Worm (Caenorhabditis elegans) whole organism, late embryonic: ENCODE data around the gene dsb-2.
A peak's percentile ranks its signal among the peaks of the same experiment; 100 is the strongest.

Experiments
- C08G9.2 ChIP-seq: sonication (generic microtip); optimal IDR thresholded peaks from 2 replicates; lab custom pipeline; 2016; ENCODE audit warnings: mild to moderate bottlenecking, missing genetic modification characterization, moderate library complexity, missing compliant biosample characterization
- F13H6.1 ChIP-seq: sonication (generic microtip); optimal IDR thresholded peaks from 2 replicates; lab custom pipeline; 2016; ENCODE audit warnings: missing genetic modification characterization, missing compliant biosample characterization
- T23F11.4 ChIP-seq: fragments of 200-800 bp; sonication (Bioruptor generic); optimal IDR thresholded peaks from 2 replicates; lab custom pipeline; 2018; ENCODE audit warnings: mild to moderate bottlenecking, missing genetic modification characterization, missing compliant biosample characterization
- Y22D7AL.16 ChIP-seq: sonication (generic microtip); optimal IDR thresholded peaks from 2 replicates; lab custom pipeline; 2016; ENCODE audit warnings: missing genetic modification characterization, missing compliant biosample characterization
- ama-1 ChIP-seq: fragments of 150-350 bp; optimal IDR thresholded peaks from 2 replicates; lab custom pipeline; 2014
- ceh-14 ChIP-seq: sonication (generic microtip); optimal IDR thresholded peaks from 2 replicates; lab custom pipeline; 2016; ENCODE audit warnings: missing genotype, missing genetic modification characterization, missing compliant biosample characterization
- ceh-19 ChIP-seq: fragments of 200-800 bp; sonication (Bioruptor generic); optimal IDR thresholded peaks from 2 replicates; lab custom pipeline; 2018; ENCODE audit warnings: mild to moderate bottlenecking, missing genetic modification characterization, missing compliant biosample characterization
- ceh-34 ChIP-seq: sonication (generic microtip); optimal IDR thresholded peaks from 2 replicates; lab custom pipeline; 2016; ENCODE audit warnings: mild to moderate bottlenecking, missing genetic modification characterization, missing compliant biosample characterization
- ceh-45 ChIP-seq: fragments of 200-800 bp; sonication (Bioruptor generic); IDR thresholded peaks from 2 replicates; pipeline ENCODE4 v1.3.6; 2022; ENCODE audit warnings: missing genetic modification reagents, missing genetic modification characterization, missing compliant biosample characterization
- ceh-48 ChIP-seq: sonication (generic microtip); optimal IDR thresholded peaks from 2 replicates; lab custom pipeline; 2016; ENCODE audit warnings: missing genetic modification characterization, inconsistent platforms, missing compliant biosample characterization
- ceh-6 ChIP-seq: fragments of 200-800 bp; sonication (Bioruptor generic); optimal IDR thresholded peaks from 2 replicates; lab custom pipeline; 2018; ENCODE audit warnings: mild to moderate bottlenecking, missing genetic modification characterization, missing compliant biosample characterization
- che-1 ChIP-seq: sonication (generic microtip); optimal IDR thresholded peaks from 2 replicates; lab custom pipeline; 2016; ENCODE audit warnings: mild to moderate bottlenecking, missing genetic modification characterization, missing compliant biosample characterization
- dmd-4 ChIP-seq: sonication (generic microtip); optimal IDR thresholded peaks from 2 replicates; lab custom pipeline; 2016; ENCODE audit warnings: borderline replicate concordance, missing genetic modification characterization, missing compliant biosample characterization
- fkh-6 ChIP-seq: sonication (generic microtip); optimal IDR thresholded peaks from 2 replicates; lab custom pipeline; 2016; ENCODE audit warnings: missing genetic modification characterization, missing compliant biosample characterization
- hlh-13 ChIP-seq: fragments of 200-800 bp; sonication (Bioruptor generic); optimal IDR thresholded peaks from 2 replicates; lab custom pipeline; 2018; ENCODE audit warnings: mild to moderate bottlenecking, missing genetic modification characterization, missing compliant biosample characterization
- hlh-30 ChIP-seq: sonication (generic microtip); optimal IDR thresholded peaks from 2 replicates; lab custom pipeline; 2017; ENCODE audit warnings: antibody characterized with exemption, missing genetic modification characterization, missing compliant biosample characterization; ENCODE audit not compliant: insufficient read depth
- hlh-6 ChIP-seq: sonication (generic microtip); optimal IDR thresholded peaks from 2 replicates; lab custom pipeline; 2016; ENCODE audit warnings: missing genotype, missing genetic modification characterization, missing compliant biosample characterization
- lin-11 ChIP-seq: fragments of 200-800 bp; sonication (Bioruptor generic); optimal IDR thresholded peaks from 2 replicates; lab custom pipeline; 2018; ENCODE audit warnings: mild to moderate bottlenecking, missing genetic modification characterization, missing compliant biosample characterization
- mec-3 ChIP-seq: sonication (generic microtip); optimal IDR thresholded peaks from 2 replicates; lab custom pipeline; 2016; ENCODE audit warnings: borderline replicate concordance, missing genetic modification characterization, missing compliant biosample characterization
- nfya-1 ChIP-seq: sonication (generic microtip); optimal IDR thresholded peaks from 2 replicates; lab custom pipeline; 2017; ENCODE audit warnings: missing genetic modification characterization, mild to moderate bottlenecking, missing compliant biosample characterization, antibody characterized with exemption, moderate library complexity
- npax-4 ChIP-seq: sonication (generic microtip); optimal IDR thresholded peaks from 2 replicates; lab custom pipeline; 2016; ENCODE audit warnings: missing genetic modification characterization, missing compliant biosample characterization
- pag-3 ChIP-seq: sonication (generic microtip); optimal IDR thresholded peaks from 2 replicates; lab custom pipeline; 2016; ENCODE audit warnings: missing compliant biosample characterization, missing genetic modification characterization, borderline replicate concordance
- pax-1 ChIP-seq: fragments of 150-350 bp; optimal IDR thresholded peaks from 2 replicates; lab custom pipeline; 2014; ENCODE audit warnings: missing biosample characterization, missing genetic modification characterization
- pha-2 ChIP-seq: sonication (generic microtip); optimal IDR thresholded peaks from 2 replicates; lab custom pipeline; 2017; ENCODE audit warnings: mild to moderate bottlenecking, missing genetic modification characterization, missing compliant biosample characterization
- pha-4 ChIP-seq: fragments of 150-350 bp; optimal IDR thresholded peaks from 2 replicates; lab custom pipeline; 2018; ENCODE audit warnings: missing biosample characterization, missing genetic modification reagents, missing genetic modification characterization
- rnt-1 ChIP-seq: sonication (generic microtip); optimal IDR thresholded peaks from 2 replicates; lab custom pipeline; 2016; ENCODE audit warnings: missing genetic modification characterization, missing compliant biosample characterization
- sox-4 ChIP-seq: sonication (generic microtip); optimal IDR thresholded peaks from 2 replicates; lab custom pipeline; 2017; ENCODE audit warnings: mild to moderate bottlenecking, missing genetic modification characterization, inconsistent platforms, missing compliant biosample characterization
- syd-9 ChIP-seq: sonication (generic microtip); optimal IDR thresholded peaks from 2 replicates; lab custom pipeline; 2016; ENCODE audit warnings: mild to moderate bottlenecking, missing genetic modification characterization, moderate library complexity, missing compliant biosample characterization
- tbx-2 ChIP-seq: sonication (generic microtip); optimal IDR thresholded peaks from 2 replicates; lab custom pipeline; 2016; ENCODE audit warnings: missing genetic modification characterization, missing compliant biosample characterization
- tbx-7 ChIP-seq: sonication (generic microtip); optimal IDR thresholded peaks from 2 replicates; lab custom pipeline; 2016; ENCODE audit warnings: missing genotype, missing genetic modification characterization, missing compliant biosample characterization
- unc-42 ChIP-seq: sonication (generic microtip); optimal IDR thresholded peaks from 2 replicates; lab custom pipeline; 2016; ENCODE audit warnings: missing genotype, missing genetic modification characterization, missing compliant biosample characterization
- unc-55 ChIP-seq: sonication (generic microtip); optimal IDR thresholded peaks from 2 replicates; lab custom pipeline; 2017; ENCODE audit warnings: missing biosample characterization, missing genetic modification reagents, missing genetic modification characterization
- zip-5 ChIP-seq: sonication (generic microtip); optimal IDR thresholded peaks from 2 replicates; lab custom pipeline; 2016; ENCODE audit warnings: missing genetic modification characterization, missing compliant biosample characterization

The dsb-2 gene

DNA sequence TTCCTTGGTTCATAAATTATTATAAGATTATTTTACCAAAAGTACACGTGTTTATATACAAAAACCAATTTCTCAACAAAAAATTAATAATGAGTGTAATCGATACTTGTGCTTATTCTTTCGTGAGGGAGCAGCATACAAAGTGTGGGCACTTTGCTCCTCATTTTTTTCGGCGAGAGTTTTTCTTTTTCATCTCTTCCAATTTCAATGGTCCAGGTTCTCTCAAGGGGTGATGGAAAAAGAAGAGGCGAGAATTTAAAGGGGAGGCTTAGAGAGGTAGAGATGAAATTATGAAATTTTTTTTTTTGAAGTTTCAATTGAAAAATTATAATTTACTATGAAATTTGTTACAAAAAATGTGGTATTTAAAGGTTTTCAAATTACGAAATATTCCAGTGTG is 6.1 kb downstream of the dsb-2 start:
- no peak for TF ChIP-seq hlh-30 (tag; lab: Kevin White, UChicago)
- TF ChIP-seq pha-4 (tag; lab: Kevin White, UChicago): no peak
- no peak for TF ChIP-seq ceh-19 (GFP tag; lab: Kevin White, UChicago)
- TF ChIP-seq che-1 (tag; lab: Kevin White, UChicago): no peak
- TF ChIP-seq tbx-7 (tag; lab: Kevin White, UChicago): no peak
- TF ChIP-seq syd-9 (tag; lab: Kevin White, UChicago): no peak
- TF ChIP-seq T23F11.4 (GFP tag; lab: Kevin White, UChicago): no peak
- no peak for TF ChIP-seq ceh-45 (GFP tag; lab: Robert Waterston, UW)
- no peak for TF ChIP-seq sox-4 (tag; lab: Kevin White, UChicago)
- TF ChIP-seq lin-11 (tag; lab: Kevin White, UChicago): no peak
- no peak for TF ChIP-seq zip-5 (tag; lab: Kevin White, UChicago)
- TF ChIP-seq nfya-1: no peak

DNA sequence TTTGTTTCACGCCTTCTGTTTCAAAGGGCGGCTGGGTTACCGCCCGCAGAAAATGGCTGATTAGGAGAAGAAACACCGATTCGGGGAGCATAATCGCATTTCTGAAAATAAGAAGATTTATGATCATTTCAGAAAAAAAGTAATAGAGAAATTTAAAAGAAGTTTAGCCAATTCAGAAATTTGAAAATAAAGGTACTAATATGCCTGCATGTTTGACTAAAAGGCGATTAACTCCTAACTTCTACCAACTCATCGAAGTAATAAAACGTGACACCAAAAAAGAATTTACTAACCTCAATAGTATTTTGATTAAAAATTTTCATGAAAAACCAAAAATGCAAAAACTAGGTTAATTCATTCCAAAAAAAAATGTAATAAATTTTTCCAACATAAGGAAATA is 13.9 kb downstream of the dsb-2 start, which contains the start of gene plx-2:
plx-2 (minus strand) TSS at position 101 of the 400 bp plus-strand sequence.
- TF ChIP-seq ceh-14 (tag; lab: Kevin White, UChicago) (no peak), pag-3 (tag; lab: Kevin White, UChicago) (no peak), npax-4 (tag; lab: Kevin White, UChicago) (no peak), T23F11.4 (GFP tag; lab: Kevin White, UChicago) (no peak), hlh-6 (no peak), ceh-34 (tag; lab: Kevin White, UChicago) (no peak), ceh-6 (GFP tag; lab: Kevin White, UChicago) (no peak), C08G9.2 (tag; lab: Kevin White, UChicago) (no peak), Y22D7AL.16 (no peak), fkh-6 (no peak), ceh-19 (GFP tag; lab: Kevin White, UChicago) (no peak), unc-55 (GFP tag; lab: Kevin White, UChicago) (no peak), sox-4 (tag; lab: Kevin White, UChicago) (no peak)

DNA sequence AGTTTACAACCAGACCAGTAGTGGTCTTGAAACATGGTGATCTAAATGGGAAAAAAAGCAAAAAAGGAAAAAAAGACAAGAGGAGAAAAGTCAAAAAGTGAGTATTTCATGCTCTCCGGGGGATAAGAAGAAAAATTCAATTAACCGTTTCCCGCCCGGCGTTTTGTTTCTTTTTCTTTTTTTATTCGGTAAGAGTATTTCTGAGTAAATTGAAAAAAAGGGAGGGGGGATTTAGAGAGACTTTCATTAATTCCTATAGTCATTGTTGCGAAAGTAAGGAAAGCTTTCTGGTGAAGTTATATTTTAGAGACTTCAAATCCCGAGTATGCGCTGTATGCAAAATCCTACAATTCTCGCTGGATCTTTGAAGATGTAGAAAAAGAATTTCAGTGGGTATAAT is 16.8 kb downstream of the dsb-2 start:
- no peak for TF ChIP-seq T23F11.4 (GFP tag; lab: Kevin White, UChicago)
- peak; percentile 43 for TF ChIP-seq unc-42 (tag; lab: Kevin White, UChicago)

DNA sequence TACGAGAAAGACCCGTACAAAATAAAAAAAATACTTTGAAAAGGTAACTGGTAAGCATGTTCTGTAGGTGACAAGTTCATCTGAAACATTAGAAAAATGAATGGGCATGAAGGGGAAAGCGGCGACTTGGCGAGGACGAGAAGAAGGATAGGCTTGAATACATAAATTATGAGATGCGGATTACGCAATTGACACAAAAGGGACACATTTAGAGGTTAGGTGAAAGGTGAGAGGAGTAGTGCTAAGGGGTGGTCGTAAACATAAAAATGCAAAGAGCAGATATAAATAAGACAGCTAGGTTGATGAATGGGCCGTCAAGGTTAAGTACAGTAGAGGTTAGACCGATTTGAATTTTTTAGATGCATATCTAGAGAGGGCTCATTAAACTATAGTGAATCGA is 17.9 kb downstream of the dsb-2 start:
- TF ChIP-seq F13H6.1 (tag; lab: Kevin White, UChicago) (no peak), hlh-30 (tag; lab: Kevin White, UChicago) (no peak), unc-55 (GFP tag; lab: Kevin White, UChicago) (peak; percentile 70), rnt-1 (tag; lab: Kevin White, UChicago) (no peak)

DNA sequence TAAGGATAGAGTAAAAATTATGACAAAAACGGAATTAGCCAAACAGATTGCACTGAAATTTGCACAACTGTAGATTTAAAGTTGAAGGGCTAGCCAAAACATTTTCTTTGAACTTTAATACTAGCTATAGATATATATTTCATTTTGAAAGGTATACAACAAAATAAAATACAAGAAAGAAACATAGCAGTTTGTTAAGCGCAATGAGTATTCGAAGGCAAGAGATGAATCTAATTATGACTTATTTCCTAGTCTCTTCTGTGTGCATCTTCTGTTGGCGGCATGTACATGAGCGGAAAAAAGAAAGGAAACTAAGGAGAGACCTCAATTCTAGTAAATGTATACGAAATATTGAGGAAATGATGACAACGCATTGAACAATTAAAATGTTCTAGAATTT is 21.2 kb downstream of the dsb-2 start:
- peak; percentile 69 for TF ChIP-seq unc-42 (tag; lab: Kevin White, UChicago)
- TF ChIP-seq sox-4 (tag; lab: Kevin White, UChicago): no peak

DNA sequence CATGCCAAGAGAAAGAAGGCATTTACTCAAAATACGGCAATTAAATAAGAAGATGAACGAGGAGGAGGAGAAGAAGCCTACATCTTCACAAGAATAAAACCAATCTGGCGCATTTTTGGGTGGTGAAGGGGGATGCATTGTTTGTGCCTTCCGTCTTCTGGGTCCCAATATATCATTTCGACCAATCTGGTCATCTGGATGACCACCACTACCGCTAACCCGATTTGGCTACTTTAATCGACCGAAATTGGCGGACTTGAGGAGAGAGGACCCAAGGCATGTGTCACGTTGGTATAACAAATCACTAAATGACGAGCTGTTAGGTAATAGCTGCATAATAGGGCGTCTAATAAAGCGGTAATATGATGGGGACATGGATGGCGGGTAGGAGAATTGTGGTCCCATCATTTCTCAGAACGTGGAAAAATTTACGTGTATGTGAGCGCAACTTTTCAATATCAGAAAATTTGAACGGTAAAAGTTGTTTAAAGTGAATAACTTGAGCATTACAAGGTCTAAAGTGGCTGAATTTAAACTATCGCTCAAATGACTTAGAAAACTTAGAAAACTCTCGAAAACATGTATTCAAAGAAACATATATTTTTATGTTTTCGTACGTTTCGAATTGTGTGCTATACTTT is 22.9 kb downstream of the dsb-2 start:
- TF ChIP-seq hlh-30 (tag; lab: Kevin White, UChicago): no peak
- peak; percentile 10 for TF ChIP-seq ceh-48 (tag; lab: Kevin White, UChicago)
- no peak for TF ChIP-seq dmd-4 (tag; lab: Kevin White, UChicago)
- no peak for TF ChIP-seq ceh-6 (GFP tag; lab: Kevin White, UChicago)
- TF ChIP-seq tbx-2 (tag; lab: Kevin White, UChicago): no peak
- no peak for TF ChIP-seq hlh-13
- TF ChIP-seq T23F11.4 (GFP tag; lab: Kevin White, UChicago): no peak
- TF ChIP-seq pha-2 (tag; lab: Kevin White, UChicago): no peak
- peak; percentile 80 for TF ChIP-seq unc-42 (tag; lab: Kevin White, UChicago)
- TF ChIP-seq F13H6.1 (tag; lab: Kevin White, UChicago): no peak
- TF ChIP-seq mec-3 (tag; lab: Kevin White, UChicago): no peak
- no peak for TF ChIP-seq ceh-34 (tag; lab: Kevin White, UChicago)
- no peak for TF ChIP-seq ama-1 (lab: Kevin White, UChicago)
- TF ChIP-seq pax-1 (tag; lab: Kevin White, UChicago): no peak
